Worm (Caenorhabditis elegans) whole organism, mixed stage, embryonic: ENCODE measurements around the gene arrd-16.

ENCODE experiments used
- ces-1 ChIP-seq: fragments of 150-350 bp; optimal IDR thresholded peaks from 2 replicates; lab custom pipeline; 2014; ENCODE audit warnings: missing biosample characterization, missing genetic modification reagents, missing genetic modification characterization
- cnd-1 ChIP-seq: fragments of 200-800 bp; sonication (Bioruptor generic); optimal IDR thresholded peaks from 2 replicates; lab custom pipeline; 2018; ENCODE audit warnings: mild to moderate bottlenecking, missing genetic modification characterization, missing compliant biosample characterization
- elt-3 ChIP-seq: fragments of 150-350 bp; optimal IDR thresholded peaks from 2 replicates; lab custom pipeline; 2014; ENCODE audit warnings: missing biosample characterization, missing genetic modification characterization
- lin-13 ChIP-seq: fragments of 150-350 bp; optimal IDR thresholded peaks from 2 replicates; lab custom pipeline; 2014; ENCODE audit warnings: missing biosample characterization, missing genetic modification characterization
- lsy-2 ChIP-seq: fragments of 150-350 bp; optimal IDR thresholded peaks from 2 replicates; lab custom pipeline; 2014; ENCODE audit warnings: missing biosample characterization, missing genetic modification characterization
- nhr-12 ChIP-seq: fragments of 150-350 bp; optimal IDR thresholded peaks from 2 replicates; lab custom pipeline; 2014; ENCODE audit warnings: missing biosample characterization, missing genetic modification characterization
- nhr-2 ChIP-seq: fragments of 150-350 bp; optimal IDR thresholded peaks from 2 replicates; lab custom pipeline; 2014; ENCODE audit warnings: missing biosample characterization, missing genetic modification characterization
- nhr-237 ChIP-seq: fragments of 150-350 bp; optimal IDR thresholded peaks from 2 replicates; lab custom pipeline; 2014; ENCODE audit warnings: missing biosample characterization, missing genetic modification characterization
- nhr-76 ChIP-seq: sonication (generic microtip); optimal IDR thresholded peaks from 2 replicates; lab custom pipeline; 2017; ENCODE audit warnings: missing biosample characterization, missing genetic modification characterization
- pha-4 ChIP-seq: fragments of 150-350 bp; optimal IDR thresholded peaks from 2 replicates; lab custom pipeline; 2018; ENCODE audit warnings: missing biosample characterization, missing genetic modification reagents, missing genetic modification characterization
- snpc-4 ChIP-seq: fragments of 150-350 bp; optimal IDR thresholded peaks from 2 replicates; lab custom pipeline; 2014; ENCODE audit warnings: missing biosample characterization, missing genetic modification characterization
- unc-62 ChIP-seq: fragments of 150-350 bp; optimal IDR thresholded peaks from 2 replicates; lab custom pipeline; 2014; ENCODE audit warnings: missing biosample characterization, missing genetic modification reagents, missing genetic modification characterization
- ztf-11 ChIP-seq: fragments of 150-350 bp; optimal IDR thresholded peaks from 2 replicates; lab custom pipeline; 2014; ENCODE audit warnings: missing biosample characterization, missing genetic modification characterization

DNA sequence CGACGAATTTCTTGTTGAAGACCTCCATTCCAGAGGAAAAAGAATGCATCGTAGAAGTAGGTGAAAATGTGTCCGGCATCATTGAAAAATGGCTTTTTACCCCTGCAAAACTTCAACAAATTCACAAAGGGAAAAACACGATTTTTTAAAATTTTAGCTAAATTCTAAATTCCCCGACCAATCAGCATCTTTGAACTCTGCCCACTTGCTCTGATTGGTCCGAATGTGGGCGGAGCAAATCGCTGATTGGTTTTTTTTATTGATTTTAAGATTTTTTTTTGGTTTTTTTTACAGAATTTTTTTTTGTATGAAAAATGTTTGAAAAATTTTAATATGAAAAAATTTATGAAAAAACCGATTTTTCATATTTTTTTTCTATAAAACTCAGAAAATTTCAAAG lies 40.7 kb upstream of the arrd-16 start:
- TF ChIP-seq nhr-237 (tag; lab: Kevin White, UChicago): no peak
- no peak for TF ChIP-seq unc-62 (GFP tag; lab: Kevin White, UChicago)
- no peak for TF ChIP-seq elt-3 (tag; lab: Kevin White, UChicago)
- TF ChIP-seq cnd-1: no peak
- TF ChIP-seq ces-1 (GFP tag; lab: Kevin White, UChicago): no peak
- no peak for TF ChIP-seq lsy-2 (tag; lab: Kevin White, UChicago)
- TF ChIP-seq nhr-2 (tag; lab: Kevin White, UChicago): no peak
- TF ChIP-seq nhr-12 (tag; lab: Kevin White, UChicago): no peak
- no peak for TF ChIP-seq nhr-76 (tag; lab: Kevin White, UChicago)
- no peak for TF ChIP-seq ztf-11 (tag; lab: Kevin White, UChicago)
- TF ChIP-seq lin-13 (tag; lab: Kevin White, UChicago): no peak
- no peak for TF ChIP-seq pha-4
- no peak for TF ChIP-seq snpc-4 (tag; lab: Kevin White, UChicago)
